Worm (Caenorhabditis elegans) whole organism, L1 larva: ENCODE data around the gene F20H11.4.

Experiments used
- C16A3.4 ChIP-seq: fragments of 150-350 bp; optimal IDR thresholded peaks from 2 replicates; lab custom pipeline; 2014; ENCODE audit warnings: missing biosample characterization, missing genetic modification characterization
- F16B12.6 ChIP-seq: fragments of 150-350 bp; optimal IDR thresholded peaks from 2 replicates; lab custom pipeline; 2014; ENCODE audit warnings: missing biosample characterization, missing genetic modification characterization
- Y116A8C.19 ChIP-seq: sonication (generic microtip); optimal IDR thresholded peaks from 2 replicates; lab custom pipeline; 2016; ENCODE audit warnings: missing compliant biosample characterization, missing genetic modification characterization, borderline replicate concordance
- aha-1 ChIP-seq: fragments of 150-350 bp; optimal IDR thresholded peaks from 2 replicates; lab custom pipeline; 2014; ENCODE audit warnings: missing biosample characterization, missing genetic modification characterization
- ceh-90 ChIP-seq: sonication (generic microtip); optimal IDR thresholded peaks from 2 replicates; lab custom pipeline; 2016; ENCODE audit warnings: missing genetic modification characterization, missing compliant biosample characterization
- ces-1 ChIP-seq: fragments of 150-350 bp; optimal IDR thresholded peaks from 2 replicates; lab custom pipeline; 2014; ENCODE audit warnings: missing biosample characterization, missing genetic modification reagents, missing genetic modification characterization
- dpl-1 ChIP-seq, 3 experiments: fragments of 150-350 bp in 2 of 3; sonication (generic microtip) in 1 of 3; optimal IDR thresholded peaks; 2 replicates each; lab custom pipeline; 2014 to 2017; ENCODE audit warnings: missing biosample characterization in 3 of 3, missing genetic modification characterization in 3 of 3, missing genetic modification reagents in 3 of 3
- dsc-1 ChIP-seq: sonication (generic microtip); optimal IDR thresholded peaks from 2 replicates; lab custom pipeline; 2016; ENCODE audit warnings: mild to moderate bottlenecking, missing genetic modification characterization, missing compliant biosample characterization
- efl-1 ChIP-seq, 4 experiments: fragments of 150-350 bp; optimal IDR thresholded peaks in 3 of 4; peaks in 1 of 4; 1 replicate in 1 of 4; 2 replicates in 3 of 4; lab custom pipeline; 2014; ENCODE audit warnings: missing biosample characterization in 2 of 4, missing genetic modification characterization in 2 of 4, missing genetic modification reagents in 2 of 4
- fkh-10 ChIP-seq: sonication (generic microtip); optimal IDR thresholded peaks from 2 replicates; lab custom pipeline; 2017; ENCODE audit warnings: missing biosample characterization, missing genetic modification reagents, missing genetic modification characterization
- fkh-8 ChIP-seq: sonication (generic microtip); optimal IDR thresholded peaks from 2 replicates; lab custom pipeline; 2016; ENCODE audit warnings: mild to moderate bottlenecking, missing genetic modification characterization, missing compliant biosample characterization
- hlh-17 ChIP-seq: fragments of 200-800 bp; sonication (Bioruptor generic); optimal IDR thresholded peaks from 2 replicates; lab custom pipeline; 2018; ENCODE audit warnings: missing genetic modification characterization, mild to moderate bottlenecking, missing compliant biosample characterization, moderate library complexity, borderline replicate concordance
- isw-1 ChIP-seq: fragments of 200-800 bp; sonication (Bioruptor generic); IDR thresholded peaks from 2 replicates; pipeline ENCODE4 v1.3.6; 2022; ENCODE audit warnings: missing genetic modification characterization, missing compliant biosample characterization
- lin-13 ChIP-seq: fragments of 150-350 bp; optimal IDR thresholded peaks from 2 replicates; lab custom pipeline; 2014; ENCODE audit warnings: missing biosample characterization, missing genetic modification reagents, missing genetic modification characterization
- lin-14 ChIP-seq: fragments of 200-800 bp; sonication (Bioruptor generic); optimal IDR thresholded peaks from 2 replicates; lab custom pipeline; 2018; ENCODE audit warnings: mild to moderate bottlenecking, missing genetic modification characterization, moderate library complexity, missing compliant biosample characterization
- lin-15B ChIP-seq: fragments of 150-350 bp; sonication (generic microtip); optimal IDR thresholded peaks from 3 replicates; lab custom pipeline; 2014; ENCODE audit warnings: missing biosample characterization, missing genetic modification characterization
- lir-3 ChIP-seq: sonication (generic microtip); optimal IDR thresholded peaks from 2 replicates; lab custom pipeline; 2016; ENCODE audit warnings: mild to moderate bottlenecking, missing genetic modification characterization, moderate library complexity, missing compliant biosample characterization; ENCODE audit not compliant: poor library complexity
- lsy-2 ChIP-seq, 2 experiments: fragments of 150-350 bp; optimal IDR thresholded peaks; 2 replicates each; lab custom pipeline; 2014; ENCODE audit warnings: missing biosample characterization in 2 of 2, missing genetic modification characterization in 2 of 2
- mdl-1 ChIP-seq, 2 experiments: fragments of 150-350 bp; optimal IDR thresholded peaks; 2 replicates each; lab custom pipeline; 2014 to 2017; ENCODE audit warnings: missing biosample characterization in 2 of 2, missing genetic modification characterization in 2 of 2, inconsistent platforms in 1 of 2
- mef-2 ChIP-seq: fragments of 150-350 bp; optimal IDR thresholded peaks from 2 replicates; lab custom pipeline; 2014; ENCODE audit warnings: missing biosample characterization, missing genetic modification characterization
- nhr-12 ChIP-seq: sonication (generic microtip); optimal IDR thresholded peaks from 2 replicates; lab custom pipeline; 2017; ENCODE audit warnings: missing biosample characterization, missing genetic modification characterization
- nhr-19 ChIP-seq: fragments of 200-800 bp; sonication (Bioruptor generic); conservative IDR thresholded peaks from 2 replicates; pipeline ENCODE4 v1.3.6; 2022; ENCODE audit warnings: missing genetic modification characterization, missing compliant biosample characterization
- nhr-47 ChIP-seq: sonication (generic microtip); optimal IDR thresholded peaks from 2 replicates; lab custom pipeline; 2016; ENCODE audit warnings: mild to moderate bottlenecking, missing genetic modification characterization, moderate library complexity, missing compliant biosample characterization
- nhr-71 ChIP-seq: sonication (generic microtip); optimal IDR thresholded peaks from 2 replicates; lab custom pipeline; 2016; ENCODE audit warnings: mild to moderate bottlenecking, missing genetic modification characterization, moderate library complexity, missing compliant biosample characterization
- nhr-84 ChIP-seq: sonication (generic microtip); optimal IDR thresholded peaks from 2 replicates; lab custom pipeline; 2017; ENCODE audit warnings: missing biosample characterization, missing genetic modification characterization
- nhr-90 ChIP-seq: sonication (generic microtip); optimal IDR thresholded peaks from 2 replicates; lab custom pipeline; 2016; ENCODE audit warnings: mild to moderate bottlenecking, missing genetic modification characterization, missing compliant biosample characterization; ENCODE audit not compliant: poor library complexity
- pag-3 ChIP-seq: sonication (generic microtip); optimal IDR thresholded peaks from 2 replicates; lab custom pipeline; 2017; ENCODE audit warnings: missing genetic modification characterization, mild to moderate bottlenecking, missing compliant biosample characterization, antibody characterized with exemption, borderline replicate concordance; ENCODE audit not compliant: insufficient read depth
- rnt-1 ChIP-seq: sonication (generic microtip); optimal IDR thresholded peaks from 2 replicates; lab custom pipeline; 2016; ENCODE audit warnings: mild to moderate bottlenecking, missing genetic modification characterization, moderate library complexity, missing compliant biosample characterization
- skn-1 ChIP-seq: fragments of 150-350 bp; optimal IDR thresholded peaks from 2 replicates; lab custom pipeline; 2014; ENCODE audit warnings: missing biosample characterization, missing genetic modification characterization
- snpc-4 ChIP-seq: fragments of 150-350 bp; optimal IDR thresholded peaks from 2 replicates; lab custom pipeline; 2014; ENCODE audit warnings: missing biosample characterization, missing genetic modification characterization
- sup-37 ChIP-seq: fragments of 200-800 bp; sonication (Bioruptor generic); optimal IDR thresholded peaks from 2 replicates; lab custom pipeline; 2018; ENCODE audit warnings: mild to moderate bottlenecking, missing genetic modification characterization, missing compliant biosample characterization
- swsn-7 ChIP-seq: sonication (generic microtip); optimal IDR thresholded peaks from 2 replicates; lab custom pipeline; 2016; ENCODE audit warnings: missing genetic modification characterization, missing compliant biosample characterization
- unc-130 ChIP-seq: fragments of 150-350 bp; optimal IDR thresholded peaks from 2 replicates; lab custom pipeline; 2017; ENCODE audit warnings: missing biosample characterization, missing genetic modification characterization, inconsistent platforms
- unc-98 ChIP-seq: fragments of 200-800 bp; sonication (Bioruptor generic); IDR thresholded peaks from 2 replicates; pipeline ENCODE4 v1.3.6; 2022; ENCODE audit warnings: missing genetic modification characterization, missing compliant biosample characterization
- zag-1 ChIP-seq: fragments of 150-350 bp; optimal IDR thresholded peaks from 2 replicates; lab custom pipeline; 2014; ENCODE audit warnings: missing biosample characterization, missing genetic modification characterization
- zip-4 ChIP-seq: fragments of 200-800 bp; sonication (Bioruptor generic); optimal IDR thresholded peaks from 2 replicates; lab custom pipeline; 2018; ENCODE audit warnings: mild to moderate bottlenecking, missing genetic modification characterization, moderate library complexity, missing compliant biosample characterization

Gene F20H11.4

ce11 chrIII:6625317-6625716 is 16.9 kb downstream of the F20H11.4 start (continued):
- TF ChIP-seq skn-1 (tag; lab: Kevin White, UChicago) (peak; percentile 51), snpc-4 (no peak), unc-98 (GFP tag; lab: Robert Waterston, UW) (no peak), dsc-1 (tag; lab: Kevin White, UChicago) (no peak), dpl-1 (GFP tag; optimal IDR thresholded peaks at IDR 0.05; lab: Kevin White, UChicago) (peak; percentile 27 to 69 (median 50)), nhr-90 (tag; lab: Kevin White, UChicago) (peak; percentile 16), lin-13 (GFP tag; lab: Kevin White, UChicago) (no peak), isw-1 (GFP tag; lab: Robert Waterston, UW) (peak; percentile 34), zag-1 (tag; lab: Kevin White, UChicago) (no peak), fkh-10 (GFP tag; lab: Kevin White, UChicago) (no peak), nhr-19 (GFP tag; lab: Robert Waterston, UW) (no peak), lsy-2 (tag; optimal IDR thresholded peaks at IDR 0.05; lab: Kevin White, UChicago) (peak; percentile 39 to 73), nhr-12 (no peak), efl-1 (optimal IDR thresholded peaks at IDR 0.05; lab: Kevin White, UChicago) (peak; percentile 59 to 66), efl-1 (GFP tag; optimal IDR thresholded peaks at IDR 0.05 in 1 of 2; lab: Kevin White, UChicago) (peak; percentile 54 to 92), lin-15B (tag; lab: Kevin White, UChicago) (peak; percentile 55)

ce11 chrIII:6639028-6639427 is 30.6 kb downstream of the F20H11.4 start:
- TF ChIP-seq rnt-1 (tag; lab: Kevin White, UChicago) = peak; percentile 26
- no peak for TF ChIP-seq F16B12.6 (tag; lab: Kevin White, UChicago)
- TF ChIP-seq lsy-2 (tag; optimal IDR thresholded peaks at IDR 0.05; lab: Kevin White, UChicago) = peak in 1 of 2 experiments; percentile 3
- no peak for TF ChIP-seq aha-1 (tag; lab: Kevin White, UChicago)

ce11 chrIII:6645305-6645704 is 36.9 kb downstream of the F20H11.4 start:
- TF ChIP-seq nhr-47 (tag; lab: Kevin White, UChicago) (no peak), sup-37 (GFP tag; lab: Kevin White, UChicago) (no peak), pag-3 (tag; lab: Kevin White, UChicago) (no peak), unc-130 (tag; lab: Kevin White, UChicago) (no peak), zip-4 (GFP tag; lab: Kevin White, UChicago) (no peak), nhr-84 (tag; lab: Kevin White, UChicago) (no peak), swsn-7 (tag; lab: Kevin White, UChicago) (no peak), mef-2 (tag; lab: Kevin White, UChicago) (no peak), lir-3 (no peak), C16A3.4 (tag; lab: Kevin White, UChicago) (no peak), aha-1 (tag; lab: Kevin White, UChicago) (no peak), hlh-17 (GFP tag; lab: Kevin White, UChicago) (no peak), dsc-1 (tag; lab: Kevin White, UChicago) (no peak), ceh-90 (tag; lab: Kevin White, UChicago) (no peak), zag-1 (tag; lab: Kevin White, UChicago) (no peak), isw-1 (GFP tag; lab: Robert Waterston, UW) (no peak)

- TF ChIP-seq fkh-10 (GFP tag; lab: Kevin White, UChicago) (peak; percentile 25), Y116A8C.19 (tag; lab: Kevin White, UChicago) (no peak), mdl-1 (tag; optimal IDR thresholded peaks at IDR 0.05; lab: Kevin White, UChicago) (no peak), nhr-71 (tag; lab: Kevin White, UChicago) (peak; percentile 18), lsy-2 (tag; optimal IDR thresholded peaks at IDR 0.05; lab: Kevin White, UChicago) (peak in 1 of 2 experiments; percentile 2), fkh-8 (tag; lab: Kevin White, UChicago) (peak; percentile 31), lin-14 (GFP tag; lab: Kevin White, UChicago) (peak; percentile 66), ces-1 (peak; percentile 62), aha-1 (tag; lab: Kevin White, UChicago) (no peak)
Measured at ce11 chrIII:6646898-6647297, 38.5 kb downstream of the F20H11.4 start.
